Worm (Caenorhabditis elegans) whole organism, early embryonic: ENCODE measurements around the gene F44F4.9.

Experiments used
- B0310.2 ChIP-seq: sonication (generic microtip); optimal IDR thresholded peaks from 2 replicates; lab custom pipeline; 2016; ENCODE audit warnings: mild to moderate bottlenecking, missing genetic modification characterization, missing compliant biosample characterization
- ceh-36 ChIP-seq: sonication (generic microtip); optimal IDR thresholded peaks from 2 replicates; lab custom pipeline; 2016; ENCODE audit warnings: missing genetic modification characterization, inconsistent platforms, missing compliant biosample characterization
- flt-1 ChIP-seq: fragments of 200-800 bp; sonication (Bioruptor generic); IDR thresholded peaks from 2 replicates; pipeline ENCODE4 v1.3.6; 2022; ENCODE audit warnings: missing genetic modification characterization, missing compliant biosample characterization
- hnd-1 ChIP-seq: sonication (generic microtip); optimal IDR thresholded peaks from 2 replicates; lab custom pipeline; 2016; ENCODE audit warnings: missing genetic modification characterization, missing compliant biosample characterization

DNA sequence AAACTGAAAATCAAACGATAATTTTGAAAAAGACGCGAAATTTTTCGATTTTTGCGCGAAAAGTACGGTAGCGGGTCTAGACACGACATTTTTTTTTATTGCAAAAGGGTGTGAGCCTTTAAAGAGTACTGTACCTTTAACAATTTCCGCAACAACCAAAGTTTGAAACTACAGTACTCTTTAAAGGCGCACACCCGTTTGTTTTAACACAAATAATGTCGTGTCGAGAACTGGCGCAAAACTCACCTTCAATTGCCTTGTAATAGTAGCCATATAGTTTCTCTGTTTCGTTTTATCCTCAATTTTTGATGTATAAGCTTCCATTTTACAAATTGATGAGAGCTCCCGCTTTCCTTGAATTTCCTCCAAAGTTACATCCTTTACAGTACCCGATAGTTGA, 30.4 kb downstream of the F44F4.9 start:
- TF ChIP-seq hnd-1 (no peak), B0310.2 (tag; lab: Kevin White, UChicago) (no peak), ceh-36 (tag; lab: Kevin White, UChicago) (no peak), flt-1 (GFP tag; lab: Robert Waterston, UW) (no peak)
